Fruit fly (Drosophila melanogaster) whole organism, wandering third instar larva: ENCODE results near the gene UQCR-6.4L.

Experiments used
- Abd-B ChIP-seq: fragments of >200 bp; optimal IDR thresholded peaks from 2 replicates; lab custom pipeline; 2017; ENCODE audit warnings: missing biosample characterization, missing genetic modification characterization
- CG32264 ChIP-seq: fragments of 200-800 bp; sonication (Bioruptor generic); optimal IDR thresholded peaks from 2 replicates; lab custom pipeline; 2016; ENCODE audit warnings: missing biosample characterization, missing genetic modification characterization
- CG9705 ChIP-seq: fragments of 200-800 bp; sonication (Bioruptor generic); optimal IDR thresholded peaks from 2 replicates; lab custom pipeline; 2018; ENCODE audit warnings: missing biosample characterization, mild to moderate bottlenecking, missing genetic modification characterization
- CrebA ChIP-seq: fragments of 200-800 bp; sonication (Bioruptor generic); optimal IDR thresholded peaks from 2 replicates; lab custom pipeline; 2016; ENCODE audit warnings: missing biosample characterization, mild to moderate bottlenecking, missing genetic modification characterization, borderline replicate concordance
- Dfd ChIP-seq: fragments of >200 bp; optimal IDR thresholded peaks from 2 replicates; lab custom pipeline; 2017; ENCODE audit warnings: missing biosample characterization, missing genetic modification characterization
- Dif ChIP-seq: fragments of 200-275, 200-300 bp; sonication (Bioruptor generic); optimal IDR thresholded peaks from 2 replicates; lab custom pipeline; 2018; ENCODE audit warnings: missing biosample characterization, missing genetic modification characterization; ENCODE audit not compliant: partially characterized antibody
- GATAd ChIP-seq: sonication (Bioruptor generic); optimal IDR thresholded peaks from 2 replicates; lab custom pipeline; 2016; ENCODE audit warnings: missing biosample characterization, missing genetic modification characterization
- HLH106 ChIP-seq: fragments of 200-800 bp; optimal IDR thresholded peaks from 3 replicates; lab custom pipeline; 2019; ENCODE audit warnings: missing biosample characterization, mild to moderate bottlenecking, missing genetic modification characterization, moderate library complexity
- Hnf4 ChIP-seq: fragments of 200-800 bp; sonication (Bioruptor generic); optimal IDR thresholded peaks from 2 replicates; lab custom pipeline; 2016; ENCODE audit warnings: missing biosample characterization, mild to moderate bottlenecking, missing genetic modification characterization
- Hr78 ChIP-seq: fragments of >200 bp; optimal IDR thresholded peaks from 2 replicates; lab custom pipeline; 2017; ENCODE audit warnings: missing biosample characterization, missing genetic modification characterization
- Hr83 ChIP-seq: fragments of 200-300 bp; sonication (Bioruptor generic); optimal IDR thresholded peaks from 2 replicates; lab custom pipeline; 2016; ENCODE audit warnings: missing biosample characterization, mild to moderate bottlenecking, missing genetic modification characterization, moderate library complexity; ENCODE audit not compliant: poor library complexity, severe bottlenecking
- Jra ChIP-seq: sonication (Bioruptor generic); optimal IDR thresholded peaks from 2 replicates; lab custom pipeline; 2016; ENCODE audit warnings: missing biosample characterization, missing genetic modification characterization
- Mio ChIP-seq: sonication (Bioruptor generic); optimal IDR thresholded peaks from 2 replicates; lab custom pipeline; 2016; ENCODE audit warnings: missing biosample characterization, missing genetic modification characterization
- Myc ChIP-seq: fragments of >200 bp; optimal IDR thresholded peaks from 2 replicates; lab custom pipeline; 2017
- N ChIP-seq: fragments of >200 bp; optimal IDR thresholded peaks from 2 replicates; lab custom pipeline; 2018; ENCODE audit warnings: missing biosample characterization, missing external identifiers, missing genetic modification characterization
- OdsH ChIP-seq: fragments of 200-800 bp; sonication (Bioruptor generic); optimal IDR thresholded peaks from 2 replicates; lab custom pipeline; 2016; ENCODE audit warnings: missing biosample characterization, mild to moderate bottlenecking, missing genetic modification characterization
- Rel ChIP-seq, 2 experiments: fragments of 200-800 bp; sonication (Bioruptor generic) in 1 of 2; optimal IDR thresholded peaks; 2 replicates in 1 of 2; 3 replicates in 1 of 2; lab custom pipeline; 2016 to 2019; ENCODE audit warnings: mild to moderate bottlenecking in 2 of 2, missing biosample characterization in 2 of 2, missing genetic modification characterization in 2 of 2, moderate library complexity in 1 of 2
- Sp1 ChIP-seq: fragments of 200-800 bp; sonication (Bioruptor generic); optimal IDR thresholded peaks from 3 replicates; lab custom pipeline; 2019; ENCODE audit warnings: missing biosample characterization, mild to moderate bottlenecking, missing genetic modification characterization, moderate library complexity
- Vsx2 ChIP-seq: fragments of 200-300, 225-300 bp; sonication (Bioruptor generic); optimal IDR thresholded peaks from 2 replicates; lab custom pipeline; 2018; ENCODE audit warnings: missing biosample characterization, missing genetic modification characterization; ENCODE audit not compliant: partially characterized antibody
- br ChIP-seq: fragments of 200-800 bp; sonication (Bioruptor generic); optimal IDR thresholded peaks from 2 replicates; lab custom pipeline; 2016; ENCODE audit warnings: missing biosample characterization, missing genetic modification characterization
- brk ChIP-seq: fragments of 200-800 bp; sonication (Bioruptor generic); optimal IDR thresholded peaks from 2 replicates; lab custom pipeline; 2016; ENCODE audit warnings: missing biosample characterization, mild to moderate bottlenecking, missing genetic modification characterization
- dl ChIP-seq, 2 experiments: fragments of 175-275, 200-275 bp in 1 of 2; fragments of 200-275 bp in 1 of 2; sonication (Bioruptor generic); optimal IDR thresholded peaks; lab custom pipeline; 2018; ENCODE audit warnings: mild to moderate bottlenecking in 2 of 2, missing biosample characterization in 2 of 2, missing genetic modification characterization in 2 of 2, moderate library complexity in 2 of 2; ENCODE audit not compliant: partially characterized antibody in 2 of 2, insufficient read depth in 1 of 2
- dmrt93B ChIP-seq: fragments of 200-800 bp; sonication (Bioruptor generic); optimal IDR thresholded peaks from 2 replicates; lab custom pipeline; 2018; ENCODE audit warnings: missing biosample characterization, mild to moderate bottlenecking, missing genetic modification characterization
- dsf ChIP-seq: sonication (Bioruptor generic); optimal IDR thresholded peaks from 2 replicates; lab custom pipeline; 2016; ENCODE audit warnings: missing biosample characterization, missing genetic modification characterization, borderline replicate concordance
- ey ChIP-seq: fragments of 200-800 bp; sonication (Bioruptor generic); optimal IDR thresholded peaks from 2 replicates; lab custom pipeline; 2016; ENCODE audit warnings: missing biosample characterization, missing genetic modification characterization
- foxo ChIP-seq, 2 experiments: fragments of 200-800 bp; sonication (Bioruptor generic); optimal IDR thresholded peaks; 2 replicates in 1 of 2; 3 replicates in 1 of 2; lab custom pipeline; 2016 to 2017; ENCODE audit warnings: missing biosample characterization in 2 of 2, missing genetic modification characterization in 2 of 2
- fru ChIP-seq: fragments of 200-800 bp; sonication (Bioruptor generic); optimal IDR thresholded peaks from 3 replicates; lab custom pipeline; 2016; ENCODE audit warnings: missing biosample characterization, mild to moderate bottlenecking, missing genetic modification characterization
- h ChIP-seq: fragments of 200-800 bp; sonication (Bioruptor generic); optimal IDR thresholded peaks from 3 replicates; lab custom pipeline; 2016; ENCODE audit warnings: missing biosample characterization, mild to moderate bottlenecking, missing genetic modification characterization
- jim ChIP-seq: fragments of 175-275, 200-325 bp; sonication (Bioruptor generic); optimal IDR thresholded peaks from 2 replicates; lab custom pipeline; 2016; ENCODE audit warnings: missing biosample characterization, mild to moderate bottlenecking, missing genetic modification characterization
- lola ChIP-seq: fragments of >200 bp; optimal IDR thresholded peaks from 2 replicates; lab custom pipeline; 2017; ENCODE audit warnings: missing biosample characterization, missing genetic modification characterization
- pan ChIP-seq: fragments of >200 bp; optimal IDR thresholded peaks from 2 replicates; lab custom pipeline; 2017
- psq ChIP-seq: fragments of 200-800 bp; sonication (Bioruptor generic); optimal IDR thresholded peaks from 3 replicates; lab custom pipeline; 2017; ENCODE audit warnings: missing biosample characterization, mild to moderate bottlenecking, missing genetic modification characterization, moderate library complexity
- rgr ChIP-seq: fragments of 200-800 bp; sonication (Bioruptor generic); optimal IDR thresholded peaks from 3 replicates; lab custom pipeline; 2016; ENCODE audit warnings: missing biosample characterization, mild to moderate bottlenecking, missing genetic modification characterization
- sage ChIP-seq: fragments of 200-800 bp; sonication (Bioruptor generic); optimal IDR thresholded peaks from 2 replicates; lab custom pipeline; 2016; ENCODE audit warnings: missing biosample characterization, mild to moderate bottlenecking, missing genetic modification characterization
- sv ChIP-seq: fragments of 200-800 bp; sonication (Bioruptor generic); optimal IDR thresholded peaks from 3 replicates; lab custom pipeline; 2016; ENCODE audit warnings: missing biosample characterization, missing genetic modification characterization
- tai ChIP-seq: sonication (Bioruptor generic); optimal IDR thresholded peaks from 2 replicates; lab custom pipeline; 2016; ENCODE audit warnings: missing biosample characterization, missing genetic modification characterization
- usp ChIP-seq: fragments of >200 bp; optimal IDR thresholded peaks from 2 replicates; lab custom pipeline; 2017; ENCODE audit warnings: missing biosample characterization, missing genetic modification characterization
- woc ChIP-seq: sonication (Bioruptor generic); optimal IDR thresholded peaks from 2 replicates; lab custom pipeline; 2016; ENCODE audit warnings: missing biosample characterization, mild to moderate bottlenecking, missing genetic modification characterization

Gene UQCR-6.4L

DNA sequence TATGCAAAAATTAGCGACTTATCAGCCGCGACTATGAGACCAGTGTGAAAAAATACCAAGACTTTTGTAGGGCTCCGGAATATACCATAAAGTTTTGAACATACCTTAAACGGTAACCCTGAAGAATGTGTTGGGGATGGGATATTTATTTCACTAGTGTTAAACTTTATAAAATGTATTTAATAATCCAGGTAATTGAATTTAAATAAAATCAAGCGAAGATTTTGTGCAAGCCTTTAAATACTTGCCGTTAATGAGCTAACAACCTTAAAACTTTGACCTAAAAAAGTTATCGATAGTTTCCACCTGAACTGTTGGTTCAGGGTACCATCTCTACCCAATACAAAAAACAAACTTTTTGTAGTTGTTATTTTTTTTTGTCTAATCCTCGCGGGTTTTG lies 45.6 kb downstream of the UQCR-6.4L start, which contains the start of gene CG4101:
Gene CG4101, plus strand, starts transcription at position 335 of the 400 bp plus-strand sequence.
- peak; percentile 62 for TF ChIP-seq sage
- no peak for TF ChIP-seq Dfd (GFP tag; lab: Kevin White, UChicago)
- TF ChIP-seq rgr (GFP tag; lab: Kevin White, UChicago), result peak; percentile 87
- TF ChIP-seq HLH106 (tag; lab: Kevin White, UChicago), result peak; percentile 85
- peak; percentile 54 for TF ChIP-seq dmrt93B (GFP tag; lab: Kevin White, UChicago)
- peak; percentile 13 for TF ChIP-seq Myc
- no peak for TF ChIP-seq Rel (GFP tag; optimal IDR thresholded peaks at IDR 0.05; lab: Kevin White, UChicago)
- TF ChIP-seq Rel (tag; optimal IDR thresholded peaks at IDR 0.05; lab: Kevin White, UChicago), result peak; percentile 61
- no peak for TF ChIP-seq lola (GFP tag; lab: Kevin White, UChicago)
- TF ChIP-seq Hr78 (GFP tag; lab: Kevin White, UChicago), result no peak
- peak; percentile 84 for TF ChIP-seq fru (GFP tag; lab: Kevin White, UChicago)
- TF ChIP-seq Vsx2 (GFP tag; lab: Kevin White, UChicago), result no peak
- TF ChIP-seq OdsH (GFP tag; lab: Kevin White, UChicago), result peak; percentile 77
- peak; percentile 77 for TF ChIP-seq dsf (GFP tag; lab: Kevin White, UChicago)
- TF ChIP-seq dl (GFP tag; optimal IDR thresholded peaks at IDR 0.05; lab: Kevin White, UChicago; ENCODE audit: insufficient read depth in 1 of 2, partially characterized antibody in 2 of 2), result no peak
- TF ChIP-seq woc, result peak; percentile 79
- peak; percentile 82 for TF ChIP-seq sv (GFP tag; lab: Kevin White, UChicago)
- TF ChIP-seq CG32264 (GFP tag; lab: Kevin White, UChicago), result peak; percentile 62
- TF ChIP-seq Abd-B (GFP tag; lab: Kevin White, UChicago), result no peak
- TF ChIP-seq ey (GFP tag; lab: Kevin White, UChicago), result peak; percentile 85
- TF ChIP-seq GATAd (GFP tag; lab: Kevin White, UChicago), result peak; percentile 77
- peak; percentile 92 for TF ChIP-seq Hnf4 (GFP tag; lab: Kevin White, UChicago)
- TF ChIP-seq tai (GFP tag; lab: Kevin White, UChicago), result no peak
- TF ChIP-seq brk (GFP tag; lab: Kevin White, UChicago), result peak; percentile 90
- peak; percentile 74 for TF ChIP-seq psq (GFP tag; lab: Kevin White, UChicago)
- peak; percentile 90 for TF ChIP-seq h (GFP tag; lab: Kevin White, UChicago)
- peak; percentile 51 to 88 for TF ChIP-seq foxo (GFP tag; optimal IDR thresholded peaks at IDR 0.05; lab: Kevin White, UChicago)
- peak; percentile 21 for TF ChIP-seq Hr83 (GFP tag; lab: Kevin White, UChicago)
- no peak for TF ChIP-seq Dif (GFP tag; lab: Kevin White, UChicago)
- no peak for TF ChIP-seq N (GFP tag; lab: Kevin White, UChicago)
- no peak for TF ChIP-seq usp (GFP tag; lab: Kevin White, UChicago)
- TF ChIP-seq Sp1 (GFP tag; lab: Kevin White, UChicago), result peak; percentile 83
- peak; percentile 89 for TF ChIP-seq Jra
- TF ChIP-seq CrebA (GFP tag; lab: Kevin White, UChicago), result no peak
- peak; percentile 75 for TF ChIP-seq CG9705 (GFP tag; lab: Kevin White, UChicago)
- TF ChIP-seq pan, result no peak
- TF ChIP-seq Mio (GFP tag; lab: Kevin White, UChicago), result peak; percentile 6
- peak; percentile 80 for TF ChIP-seq br (GFP tag; lab: Kevin White, UChicago)

DNA sequence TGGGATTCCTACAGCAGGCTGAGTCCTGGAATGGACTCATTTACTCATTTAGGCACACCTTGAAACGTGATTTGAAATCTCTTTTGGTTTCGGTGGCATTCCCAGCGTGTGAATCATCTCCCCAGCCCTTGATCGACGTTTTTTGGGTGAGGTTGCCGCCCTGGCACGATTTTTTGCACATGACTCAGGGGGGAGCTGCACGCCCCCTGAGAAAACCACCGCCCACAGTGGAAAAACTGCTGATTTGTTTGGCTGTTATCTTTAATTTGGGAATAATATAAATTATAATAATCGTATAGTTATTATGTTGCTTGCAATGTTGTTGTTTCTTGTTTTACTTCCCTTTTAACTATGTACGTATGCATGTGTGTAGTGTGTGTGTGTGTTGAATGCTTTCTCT lies 46.4 kb downstream of the UQCR-6.4L start:
- TF ChIP-seq fru (GFP tag; lab: Kevin White, UChicago) (peak; percentile 5), br (GFP tag; lab: Kevin White, UChicago) (peak; percentile 15), Hr83 (GFP tag; lab: Kevin White, UChicago) (peak; percentile 60), Jra (peak; percentile 74), rgr (GFP tag; lab: Kevin White, UChicago) (peak; percentile 37), usp (GFP tag; lab: Kevin White, UChicago) (no peak), CrebA (GFP tag; lab: Kevin White, UChicago) (no peak), Hr78 (GFP tag; lab: Kevin White, UChicago) (no peak), jim (GFP tag; lab: Kevin White, UChicago) (no peak), Abd-B (GFP tag; lab: Kevin White, UChicago) (no peak), psq (GFP tag; lab: Kevin White, UChicago) (peak; percentile 10), h (GFP tag; lab: Kevin White, UChicago) (peak; percentile 48), foxo (GFP tag; optimal IDR thresholded peaks at IDR 0.05; lab: Kevin White, UChicago) (peak in 1 of 2 experiments; percentile 47), woc (no peak), sage (peak; percentile 62), Rel (GFP tag; optimal IDR thresholded peaks at IDR 0.05; lab: Kevin White, UChicago) (peak; percentile 52), Rel (tag; optimal IDR thresholded peaks at IDR 0.05; lab: Kevin White, UChicago) (peak; percentile 76), HLH106 (tag; lab: Kevin White, UChicago) (peak; percentile 26)
